Worm (Caenorhabditis elegans): ENCODE results near the gene F40C5.2.

DNA sequence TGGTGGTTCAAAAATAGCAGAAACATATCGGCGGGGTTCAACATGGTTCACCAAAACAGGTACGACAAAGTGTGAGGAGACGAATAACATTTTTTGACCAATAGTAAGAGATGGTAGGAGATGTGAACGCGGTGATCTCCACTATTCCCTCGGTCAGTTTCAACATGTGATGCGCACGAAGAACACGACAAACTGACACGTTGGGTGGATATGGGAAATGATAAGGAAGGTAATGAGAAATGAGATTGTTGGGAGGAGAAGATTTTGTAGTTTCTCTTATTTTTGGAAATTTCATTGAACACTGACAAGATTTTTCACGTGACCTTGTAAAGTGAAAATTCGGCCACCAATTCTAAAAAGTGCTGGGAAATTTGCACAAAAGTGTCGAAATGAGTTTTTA lies 39.9 kb downstream of the F40C5.2 start:
- TF ChIP-seq klf-2 (GFP tag; conservative IDR thresholded peaks at IDR 0.05) (no peak), flt-1 (GFP tag; IDR thresholded peaks at IDR 0.05) (no peak), ztf-29 (GFP tag; IDR thresholded peaks at IDR 0.05) (no peak), ref-1 (GFP tag; conservative IDR thresholded peaks at IDR 0.05) (no peak), tab-1 (GFP tag; IDR thresholded peaks at IDR 0.05) (no peak), ztf-23 (GFP tag; IDR thresholded peaks at IDR 0.05) (no peak), med-1 (GFP tag; optimal IDR thresholded peaks at IDR 0.05; ENCODE audit: insufficient read depth) (no peak), T22C8.4 (GFP tag; IDR thresholded peaks at IDR 0.05) (no peak), cog-1 (tag; optimal IDR thresholded peaks at IDR 0.05) (no peak)
